Fruit fly (Drosophila melanogaster) whole organism, embryonic: ENCODE results near the gene mAcon1.
A peak's percentile ranks its signal among the peaks of the same experiment; 100 is the strongest.

Experiments
- B-H2 ChIP-seq: fragments of 200-800 bp; sonication (Bioruptor generic); optimal IDR thresholded peaks from 2 replicates; lab custom pipeline; 2018; ENCODE audit warnings: missing biosample characterization, mild to moderate bottlenecking, missing genetic modification characterization
- CG1024 ChIP-seq: fragments of 200-800 bp; sonication (Bioruptor generic); IDR thresholded peaks from 2 replicates; pipeline ENCODE4 v1.3.6; 2022; ENCODE audit warnings: missing biosample characterization, missing genetic modification characterization
- CG11093 ChIP-seq: fragments of 200-800 bp; sonication (Bioruptor generic); IDR thresholded peaks from 3 replicates; pipeline ENCODE4 v1.3.6; 2022; ENCODE audit warnings: missing biosample characterization, missing genetic modification characterization
- CG11504 ChIP-seq: fragments of 200-800 bp; sonication (Bioruptor generic); optimal IDR thresholded peaks from 3 replicates; lab custom pipeline; 2019; ENCODE audit warnings: missing biosample characterization, mild to moderate bottlenecking, missing genetic modification characterization, moderate library complexity
- CG12155 ChIP-seq: fragments of 200-800 bp; sonication (Bioruptor generic); optimal IDR thresholded peaks from 3 replicates; lab custom pipeline; 2016; ENCODE audit warnings: missing biosample characterization, missing genetic modification characterization
- CG12236 ChIP-seq: fragments of 200-800 bp; sonication (Bioruptor generic); optimal IDR thresholded peaks from 2 replicates; lab custom pipeline; 2016; ENCODE audit warnings: missing biosample characterization, missing genetic modification characterization
- CG12769 ChIP-seq: fragments of 200-800 bp; sonication (Bioruptor generic); optimal IDR thresholded peaks from 2 replicates; lab custom pipeline; 2019; ENCODE audit warnings: missing biosample characterization, mild to moderate bottlenecking, missing genetic modification characterization, moderate library complexity
- CG13287 ChIP-seq: fragments of 200-800 bp; sonication (Bioruptor generic); IDR thresholded peaks from 2 replicates; pipeline ENCODE4 v1.3.6; 2022; ENCODE audit warnings: missing biosample characterization, missing genetic modification characterization; ENCODE audit not compliant: partially characterized antibody
- CG13624 ChIP-seq: fragments of 200-800 bp; sonication (Bioruptor generic); optimal IDR thresholded peaks from 2 replicates; lab custom pipeline; 2016; ENCODE audit warnings: missing biosample characterization, missing genetic modification characterization
- CG14050 ChIP-seq: fragments of 200-800 bp; sonication (Bioruptor generic); IDR thresholded peaks from 3 replicates; pipeline ENCODE4 v1.3.6; 2022; ENCODE audit warnings: missing biosample characterization, missing genetic modification characterization
- CG16863 ChIP-seq: fragments of 200-800 bp; sonication (Bioruptor generic); optimal IDR thresholded peaks from 3 replicates; lab custom pipeline; 2016; ENCODE audit warnings: missing biosample characterization, missing genetic modification characterization
- CG17186 ChIP-seq: fragments of 200-800 bp; sonication (Bioruptor generic); optimal IDR thresholded peaks from 3 replicates; lab custom pipeline; 2017; ENCODE audit warnings: missing biosample characterization, missing genetic modification reagents, missing genetic modification characterization
- CG17359 ChIP-seq: fragments of 200-800 bp; sonication (Bioruptor generic); optimal IDR thresholded peaks from 3 replicates; lab custom pipeline; 2018; ENCODE audit warnings: missing biosample characterization, mild to moderate bottlenecking, missing genetic modification characterization, moderate library complexity
- CG17385 ChIP-seq: fragments of 200-800 bp; sonication (Bioruptor generic); optimal IDR thresholded peaks from 3 replicates; lab custom pipeline; 2018; ENCODE audit warnings: missing biosample characterization, mild to moderate bottlenecking, missing genetic modification characterization
- CG1832 ChIP-seq: fragments of 200-800 bp; sonication (Bioruptor generic); optimal IDR thresholded peaks from 2 replicates; lab custom pipeline; 2017; ENCODE audit warnings: missing biosample characterization, mild to moderate bottlenecking, missing genetic modification characterization, inconsistent platforms
- CG30020 ChIP-seq: fragments of 200-800 bp; optimal IDR thresholded peaks from 2 replicates; lab custom pipeline; 2019; ENCODE audit warnings: missing biosample characterization, mild to moderate bottlenecking, missing genetic modification characterization, moderate library complexity
- CG32767 ChIP-seq: fragments of 200-800 bp; sonication (Bioruptor generic); IDR thresholded peaks from 2 replicates; pipeline ENCODE4 v1.3.6; 2022; ENCODE audit warnings: missing biosample characterization, missing genetic modification characterization
- CG3281 ChIP-seq: fragments of 200-800 bp; sonication (Bioruptor generic); optimal IDR thresholded peaks from 3 replicates; lab custom pipeline; 2017; ENCODE audit warnings: missing biosample characterization, mild to moderate bottlenecking, missing genetic modification characterization
- CG4328 ChIP-seq: fragments of 200-800 bp; sonication (Bioruptor generic); optimal IDR thresholded peaks from 3 replicates; lab custom pipeline; 2017; ENCODE audit warnings: missing biosample characterization, missing genetic modification reagents, missing genetic modification characterization
- CG7745 ChIP-seq: fragments of 200-800 bp; sonication (Bioruptor generic); optimal IDR thresholded peaks from 2 replicates; lab custom pipeline; 2018; ENCODE audit warnings: missing biosample characterization, mild to moderate bottlenecking, missing genetic modification characterization, moderate library complexity
- CG7786 ChIP-seq: fragments of 200-800 bp; sonication (Bioruptor generic); optimal IDR thresholded peaks from 2 replicates; lab custom pipeline; 2016; ENCODE audit warnings: missing biosample characterization, missing genetic modification characterization
- CG8924 ChIP-seq: fragments of 200-800 bp; optimal IDR thresholded peaks from 3 replicates; lab custom pipeline; 2019; ENCODE audit warnings: missing biosample characterization, mild to moderate bottlenecking, missing genetic modification characterization, moderate library complexity
- H15 ChIP-seq: fragments of 200-800 bp; sonication (Bioruptor generic); IDR thresholded peaks from 3 replicates; pipeline ENCODE4 v1.3.6; 2022; ENCODE audit warnings: missing biosample characterization, missing genetic modification characterization
- Hmx ChIP-seq: fragments of 200-800 bp; sonication (Bioruptor generic); optimal IDR thresholded peaks from 2 replicates; lab custom pipeline; 2016; ENCODE audit warnings: missing biosample characterization, missing genetic modification characterization
- Hr51 ChIP-seq, 2 experiments: fragments of 200-800 bp; sonication (Bioruptor generic); optimal IDR thresholded peaks; 2 replicates in 1 of 2; 3 replicates in 1 of 2; lab custom pipeline; 2016 to 2018; ENCODE audit warnings: missing biosample characterization in 2 of 2, missing genetic modification characterization in 2 of 2, mild to moderate bottlenecking in 1 of 2, moderate library complexity in 1 of 2
- NC2β ChIP-seq: fragments of 200-800 bp; sonication (Bioruptor generic); optimal IDR thresholded peaks from 2 replicates; lab custom pipeline; 2016; ENCODE audit warnings: missing biosample characterization, missing genetic modification characterization
- NFAT ChIP-seq: fragments of 200-800 bp; sonication (Bioruptor generic); IDR thresholded peaks from 2 replicates; pipeline ENCODE4 v1.3.6; 2022; ENCODE audit warnings: missing biosample characterization, missing genetic modification characterization
- NK7.1 ChIP-seq: fragments of 200-800 bp; sonication (Bioruptor generic); optimal IDR thresholded peaks from 3 replicates; lab custom pipeline; 2016; ENCODE audit warnings: missing biosample characterization, missing genetic modification characterization
- Scr ChIP-seq: fragments of 200-800 bp; sonication (Bioruptor generic); IDR thresholded peaks from 2 replicates; pipeline ENCODE4 v1.3.6; 2022; ENCODE audit warnings: missing biosample characterization, missing genetic modification characterization; ENCODE audit not compliant: partially characterized antibody
- Trl ChIP-seq, 3 experiments: fragments of >200 bp in 2 of 3; fragments of 200-800 bp in 1 of 3; sonication (Bioruptor generic) in 1 of 3; optimal IDR thresholded peaks; 2 replicates in 1 of 3; 3 replicates in 2 of 3; lab custom pipeline; 2016 to 2017; ENCODE audit warnings: missing biosample characterization in 1 of 3, missing genetic modification characterization in 1 of 3
- bab2 ChIP-seq: fragments of 200-800 bp; sonication (Bioruptor generic); optimal IDR thresholded peaks from 2 replicates; lab custom pipeline; 2016; ENCODE audit warnings: missing biosample characterization, missing genetic modification characterization
- bsh ChIP-seq, 2 experiments: fragments of 200-800 bp; sonication (Bioruptor generic); optimal IDR thresholded peaks; 2 replicates each; lab custom pipeline; 2017 to 2018; ENCODE audit warnings: mild to moderate bottlenecking in 2 of 2, missing biosample characterization in 2 of 2, missing genetic modification characterization in 2 of 2, moderate library complexity in 1 of 2
- caup ChIP-seq: fragments of 200-800 bp; sonication (Bioruptor generic); optimal IDR thresholded peaks from 3 replicates; lab custom pipeline; 2017; ENCODE audit warnings: missing biosample characterization, mild to moderate bottlenecking, missing genetic modification characterization, moderate library complexity; ENCODE audit not compliant: severe bottlenecking
- disco-r ChIP-seq: fragments of 200-800 bp; sonication (Bioruptor generic); optimal IDR thresholded peaks from 2 replicates; lab custom pipeline; 2016; ENCODE audit warnings: missing biosample characterization, missing genetic modification characterization
- inv ChIP-seq: fragments of 200-800 bp; sonication (Bioruptor generic); IDR thresholded peaks from 2 replicates; pipeline ENCODE4 v1.3.6; 2022; ENCODE audit warnings: missing biosample characterization, missing genetic modification characterization; ENCODE audit not compliant: partially characterized antibody
- kni ChIP-seq: fragments of 200-800 bp; sonication (Bioruptor generic); optimal IDR thresholded peaks from 3 replicates; lab custom pipeline; 2017; ENCODE audit warnings: mild to moderate bottlenecking, missing biosample characterization, missing genetic modification reagents, missing genetic modification characterization
- otp ChIP-seq: fragments of 200-800 bp; sonication (Bioruptor generic); IDR thresholded peaks from 3 replicates; pipeline ENCODE4, ENCODE4 v1.3.6; 2022; ENCODE audit warnings: missing biosample characterization, missing genetic modification characterization
- pb ChIP-seq: fragments of 200-800 bp; sonication (Bioruptor generic); optimal IDR thresholded peaks from 3 replicates; lab custom pipeline; 2016; ENCODE audit warnings: missing biosample characterization, missing genetic modification characterization
- peb ChIP-seq: fragments of 200-800 bp; sonication (Bioruptor generic); IDR thresholded peaks from 2 replicates; pipeline ENCODE4 v1.3.6; 2022; ENCODE audit warnings: missing biosample characterization, missing genetic modification characterization
- pfk ChIP-seq: fragments of 200-800 bp; sonication (Bioruptor generic); optimal IDR thresholded peaks from 2 replicates; lab custom pipeline; 2018; ENCODE audit warnings: missing biosample characterization, mild to moderate bottlenecking, missing genetic modification characterization, moderate library complexity
- pnt ChIP-seq: fragments of 200-800 bp; sonication (Bioruptor generic); optimal IDR thresholded peaks from 3 replicates; lab custom pipeline; 2016; ENCODE audit warnings: missing biosample characterization, missing genetic modification characterization
- ro ChIP-seq: fragments of 200-800 bp; sonication (Bioruptor generic); IDR thresholded peaks from 2 replicates; pipeline ENCODE4 v1.3.6; 2022; ENCODE audit warnings: missing biosample characterization, missing genetic modification characterization
- sima ChIP-seq: fragments of 200-800 bp; sonication (Bioruptor generic); optimal IDR thresholded peaks from 2 replicates; lab custom pipeline; 2016; ENCODE audit warnings: missing biosample characterization, missing genetic modification characterization
- slbo ChIP-seq: fragments of 200-800 bp; sonication (Bioruptor generic); IDR thresholded peaks from 2 replicates; pipeline ENCODE4 v1.3.6; 2022; ENCODE audit warnings: missing biosample characterization, missing genetic modification characterization
- tgo ChIP-seq: fragments of 200-800 bp; sonication (Bioruptor generic); IDR thresholded peaks from 3 replicates; pipeline ENCODE4 v1.3.6; 2022; ENCODE audit warnings: missing biosample characterization, missing genetic modification characterization
- tup ChIP-seq: fragments of 200-800 bp; sonication (Bioruptor generic); optimal IDR thresholded peaks from 2 replicates; lab custom pipeline; 2016; ENCODE audit warnings: missing biosample characterization, mild to moderate bottlenecking, missing genetic modification characterization, moderate library complexity
- twi ChIP-seq: fragments of 200-800 bp; optimal IDR thresholded peaks from 2 replicates; lab custom pipeline; 2019; ENCODE audit warnings: missing biosample characterization, mild to moderate bottlenecking, missing genetic modification characterization, moderate library complexity
- unc-4 ChIP-seq: fragments of 200-800 bp; sonication (Bioruptor generic); IDR thresholded peaks from 2 replicates; pipeline ENCODE4 v1.3.6; 2022; ENCODE audit warnings: missing biosample characterization, missing genetic modification characterization; ENCODE audit not compliant: partially characterized antibody
- wek ChIP-seq: fragments of 200-800 bp; sonication (Bioruptor generic); optimal IDR thresholded peaks from 3 replicates; lab custom pipeline; 2018; ENCODE audit warnings: missing biosample characterization, mild to moderate bottlenecking, missing genetic modification characterization, moderate library complexity

The mAcon1 gene

dm6 chr2L:21214961-21215362, 46.6 kb downstream of the mAcon1 start (continued):
- no peak for TF ChIP-seq CG1832 (GFP tag; lab: Kevin White, UChicago)
- TF ChIP-seq caup: peak; percentile 44
- peak; percentile 22 for TF ChIP-seq B-H2 (GFP tag; lab: Kevin White, UChicago)
- TF ChIP-seq peb: 0 out of 2 replicates have a peak, but pooled peaks have one; percentile 7
- no peak for TF ChIP-seq sima (GFP tag; lab: Kevin White, UChicago)
- TF ChIP-seq Trl (optimal IDR thresholded peaks at IDR 0.05; lab: Kevin White, UChicago): no peak
- peak; percentile 38 for TF ChIP-seq Trl (GFP tag; optimal IDR thresholded peaks at IDR 0.05; lab: Kevin White, UChicago)
- TF ChIP-seq CG17186 (GFP tag; lab: Kevin White, UChicago): no peak
- no peak; the same call in 2 of the 3 replicates for TF ChIP-seq tgo (GFP tag; lab: Robert Waterston, UW)
- no peak for TF ChIP-seq disco-r
- peak; percentile 53 for TF ChIP-seq CG17359 (tag; lab: Kevin White, UChicago)
- TF ChIP-seq tup: no peak
- no peak for TF ChIP-seq inv
- TF ChIP-seq CG11093 (GFP tag; lab: Robert Waterston, UW): no peak
- TF ChIP-seq CG8924: peak; percentile 39
- 0 out of 2 replicates have a peak, but pooled peaks have one; percentile 25 for TF ChIP-seq ro (GFP tag; lab: Robert Waterston, UW)
- no peak for TF ChIP-seq NK7.1
- TF ChIP-seq pfk (GFP tag; lab: Kevin White, UChicago): peak; percentile 28
- no peak for TF ChIP-seq unc-4 (GFP tag; lab: Robert Waterston, UW)
- no peak for TF ChIP-seq CG30020
- TF ChIP-seq kni (GFP tag; lab: Kevin White, UChicago): no peak
- TF ChIP-seq CG11504 (tag; lab: Kevin White, UChicago): no peak
- peak; percentile 31 for TF ChIP-seq CG16863
- TF ChIP-seq twi (tag; lab: Kevin White, UChicago): no peak
- no peak for TF ChIP-seq wek
- no peak for TF ChIP-seq bsh (GFP tag; optimal IDR thresholded peaks at IDR 0.05; lab: Kevin White, UChicago)
- peak; percentile 64 for TF ChIP-seq NFAT
- no peak for TF ChIP-seq CG7745 (tag; lab: Kevin White, UChicago)
- TF ChIP-seq CG12236 (GFP tag; lab: Kevin White, UChicago): no peak
- TF ChIP-seq bab2 (GFP tag; lab: Kevin White, UChicago): peak; percentile 26
- peak; percentile 44; the same call in 1 of the 2 replicates for TF ChIP-seq CG13287 (GFP tag; lab: Robert Waterston, UW)
- 0 out of 2 replicates have a peak, but pooled peaks have one; percentile 10 for TF ChIP-seq Scr (GFP tag; lab: Robert Waterston, UW)
- TF ChIP-seq CG13624 (GFP tag; lab: Kevin White, UChicago): peak; percentile 22
- peak; percentile 34 for TF ChIP-seq CG7786 (GFP tag; lab: Kevin White, UChicago)
- TF ChIP-seq CG12155 (GFP tag; lab: Kevin White, UChicago): peak; percentile 32
- peak; percentile 22 for TF ChIP-seq pnt
- TF ChIP-seq CG12769 (tag; lab: Kevin White, UChicago): peak; percentile 52
- peak in 1 of 2 experiments; percentile 65 for TF ChIP-seq Hr51 (GFP tag; optimal IDR thresholded peaks at IDR 0.05; lab: Kevin White, UChicago)
- TF ChIP-seq Hmx (GFP tag; lab: Kevin White, UChicago): no peak
- TF ChIP-seq CG1024: peak; percentile 42; the same call in 1 of the 2 replicates
- TF ChIP-seq CG14050 (GFP tag; lab: Robert Waterston, UW): 0 out of 3 replicates have a peak, but pooled peaks have one; percentile 12
- TF ChIP-seq slbo (GFP tag; lab: Robert Waterston, UW): peak; percentile 49; the same call in 1 of the 2 replicates
- TF ChIP-seq H15 (GFP tag; lab: Robert Waterston, UW): 0 out of 3 replicates have a peak, but pooled peaks have one; percentile 37
- TF ChIP-seq CG3281 (GFP tag; lab: Kevin White, UChicago): peak; percentile 30
- TF ChIP-seq CG4328 (GFP tag; lab: Kevin White, UChicago): no peak
- TF ChIP-seq NC2β (GFP tag; lab: Kevin White, UChicago): peak; percentile 56
- TF ChIP-seq CG32767 (GFP tag; lab: Robert Waterston, UW): no peak
- TF ChIP-seq CG17385 (GFP tag; lab: Kevin White, UChicago): peak; percentile 32
- peak; percentile 73; the same call in 2 of the 3 replicates for TF ChIP-seq otp (GFP tag; lab: Robert Waterston, UW)
- peak; percentile 3 for TF ChIP-seq pb
